ENCODE assay signal across 1 worm cellular context in the genomic region with DNA sequence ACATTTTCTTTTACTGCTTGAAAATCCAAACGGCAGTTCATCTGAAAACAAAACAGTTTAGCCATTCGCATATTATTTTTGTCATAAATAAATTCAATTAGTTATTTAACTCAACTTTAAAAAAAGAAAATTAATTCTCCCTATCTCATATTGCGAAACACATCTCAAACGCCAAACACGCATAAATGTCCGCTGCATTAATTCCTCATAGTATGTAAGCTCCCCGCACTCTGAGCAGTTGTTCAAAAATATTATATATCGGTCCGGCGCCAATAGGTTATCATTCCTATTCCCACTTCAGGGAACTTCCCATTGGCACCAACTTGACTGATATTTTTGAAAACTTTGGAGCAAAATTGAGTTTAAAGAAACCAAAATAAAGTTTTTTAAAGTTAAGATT.
TF ChIP-seq lines count a peak whose summit lies in the region.

No protein-coding gene starts in this region.

TF ChIP-seq in whole organism, L1 larva, 84 proteins besides CTCF, POLR2A, EP300 and RAD21 (continued from another document):
- no peak for TF ChIP-seq nhr-11 (tag; optimal IDR thresholded peaks at IDR 0.05; lab: Kevin White, UChicago)
- TF ChIP-seq ama-1 (optimal IDR thresholded peaks at IDR 0.05; lab: Kevin White, UChicago), result no peak
- TF ChIP-seq nhr-12 (tag; optimal IDR thresholded peaks at IDR 0.05; lab: Kevin White, UChicago), result no peak
- no peak for TF ChIP-seq egl-27 (tag; optimal IDR thresholded peaks at IDR 0.05; lab: Kevin White, UChicago)
- TF ChIP-seq sup-37 (GFP tag; optimal IDR thresholded peaks at IDR 0.05; lab: Kevin White, UChicago), result no peak
- no peak for TF ChIP-seq dpl-1 (GFP tag; optimal IDR thresholded peaks at IDR 0.05; lab: Kevin White, UChicago)
- no peak for TF ChIP-seq lin-13 (GFP tag; optimal IDR thresholded peaks at IDR 0.05; lab: Kevin White, UChicago)
- no peak for TF ChIP-seq unc-130 (tag; optimal IDR thresholded peaks at IDR 0.05; lab: Kevin White, UChicago)
- TF ChIP-seq ceh-82 (tag; optimal IDR thresholded peaks at IDR 0.05; lab: Kevin White, UChicago), result peak; percentile 22 to 41 (median 34)
- TF ChIP-seq unc-98 (GFP tag; IDR thresholded peaks at IDR 0.05; lab: Robert Waterston, UW), result no peak
- TF ChIP-seq nhr-85 (tag; lab: Kevin White, UChicago), result no peak
- TF ChIP-seq pax-3 (tag; optimal IDR thresholded peaks at IDR 0.05; lab: Kevin White, UChicago), result peak; percentile 32
- peak; percentile 67 for TF ChIP-seq swsn-7 (tag; optimal IDR thresholded peaks at IDR 0.05; lab: Kevin White, UChicago)
- TF ChIP-seq ceh-90 (tag; optimal IDR thresholded peaks at IDR 0.05; lab: Kevin White, UChicago), result no peak
- no peak for TF ChIP-seq fkh-10 (GFP tag; optimal IDR thresholded peaks at IDR 0.05; lab: Kevin White, UChicago)
- TF ChIP-seq zip-4 (GFP tag; optimal IDR thresholded peaks at IDR 0.05; lab: Kevin White, UChicago), result peak; percentile 72
- TF ChIP-seq nhr-76 (tag; optimal IDR thresholded peaks at IDR 0.05; lab: Kevin White, UChicago), result no peak
- TF ChIP-seq lin-14 (GFP tag; optimal IDR thresholded peaks at IDR 0.05; lab: Kevin White, UChicago), result peak; percentile 31
- no peak for TF ChIP-seq Y116A8C.19 (tag; optimal IDR thresholded peaks at IDR 0.05; lab: Kevin White, UChicago; ENCODE audit: borderline replicate concordance)
- TF ChIP-seq C04F5.9 (tag; optimal IDR thresholded peaks at IDR 0.05; lab: Kevin White, UChicago), result no peak
- TF ChIP-seq zag-1 (tag; optimal IDR thresholded peaks at IDR 0.05; lab: Kevin White, UChicago), result no peak
- no peak for TF ChIP-seq fos-1 (tag; optimal IDR thresholded peaks at IDR 0.05; lab: Kevin White, UChicago)
- TF ChIP-seq ets-5 (GFP tag; IDR thresholded peaks at IDR 0.05; lab: Robert Waterston, UW), result no peak
- peak; percentile 28 for TF ChIP-seq lir-3 (tag; optimal IDR thresholded peaks at IDR 0.05; lab: Kevin White, UChicago; ENCODE audit: poor library complexity)
- no peak for TF ChIP-seq mdl-1 (tag; optimal IDR thresholded peaks at IDR 0.05; lab: Kevin White, UChicago)
- TF ChIP-seq nhr-28 (tag; optimal IDR thresholded peaks at IDR 0.05; lab: Kevin White, UChicago), result no peak
- TF ChIP-seq lin-15B (tag; optimal IDR thresholded peaks at IDR 0.05; lab: Kevin White, UChicago), result no peak
- TF ChIP-seq ztf-4 (tag; optimal IDR thresholded peaks at IDR 0.05; lab: Kevin White, UChicago), result no peak
- TF ChIP-seq fkh-4 (tag; optimal IDR thresholded peaks at IDR 0.05; lab: Kevin White, UChicago; ENCODE audit: borderline replicate concordance), result no peak
- no peak for TF ChIP-seq tlp-1 (tag; optimal IDR thresholded peaks at IDR 0.05; lab: Kevin White, UChicago)
- TF ChIP-seq aha-1 (tag; optimal IDR thresholded peaks at IDR 0.05; lab: Kevin White, UChicago), result no peak
- TF ChIP-seq lsy-2 (tag; optimal IDR thresholded peaks at IDR 0.05; lab: Kevin White, UChicago), result peak; percentile 23 to 42
- TF ChIP-seq lin-35 (GFP tag; optimal IDR thresholded peaks at IDR 0.05; lab: Kevin White, UChicago), result no peak
- no peak for TF ChIP-seq rnt-1 (tag; optimal IDR thresholded peaks at IDR 0.05; lab: Kevin White, UChicago)
TF ChIP-seq in whole organism, L1 larva: peak in this region for 22.
